Worm (Caenorhabditis elegans) whole organism, late embryonic: ENCODE data around the gene C09G1.5.

Experiments
- T23F11.4 ChIP-seq: fragments of 200-800 bp; sonication (Bioruptor generic); optimal IDR thresholded peaks from 2 replicates; lab custom pipeline; 2018; ENCODE audit warnings: mild to moderate bottlenecking, missing genetic modification characterization, missing compliant biosample characterization
- ama-1 ChIP-seq: fragments of 150-350 bp; optimal IDR thresholded peaks from 2 replicates; lab custom pipeline; 2014
- ceh-14 ChIP-seq: sonication (generic microtip); optimal IDR thresholded peaks from 2 replicates; lab custom pipeline; 2016; ENCODE audit warnings: missing genotype, missing genetic modification characterization, missing compliant biosample characterization
- ceh-34 ChIP-seq: sonication (generic microtip); optimal IDR thresholded peaks from 2 replicates; lab custom pipeline; 2016; ENCODE audit warnings: mild to moderate bottlenecking, missing genetic modification characterization, missing compliant biosample characterization
- ceh-6 ChIP-seq: fragments of 200-800 bp; sonication (Bioruptor generic); optimal IDR thresholded peaks from 2 replicates; lab custom pipeline; 2018; ENCODE audit warnings: mild to moderate bottlenecking, missing genetic modification characterization, missing compliant biosample characterization
- ets-4 ChIP-seq: sonication (generic microtip); optimal IDR thresholded peaks from 2 replicates; lab custom pipeline; 2016; ENCODE audit warnings: missing genetic modification characterization, missing compliant biosample characterization
- hlh-15 ChIP-seq: sonication (generic microtip); optimal IDR thresholded peaks from 2 replicates; lab custom pipeline; 2016; ENCODE audit warnings: missing genetic modification characterization, missing compliant biosample characterization
- hlh-6 ChIP-seq: sonication (generic microtip); optimal IDR thresholded peaks from 2 replicates; lab custom pipeline; 2016; ENCODE audit warnings: missing genotype, missing genetic modification characterization, missing compliant biosample characterization
- nhr-11 ChIP-seq: fragments of 150-350 bp; optimal IDR thresholded peaks from 2 replicates; lab custom pipeline; 2014; ENCODE audit warnings: missing biosample characterization, missing genetic modification characterization
- nhr-232 ChIP-seq: sonication (generic microtip); optimal IDR thresholded peaks from 2 replicates; lab custom pipeline; 2016; ENCODE audit warnings: missing genetic modification characterization, missing compliant biosample characterization

DNA sequence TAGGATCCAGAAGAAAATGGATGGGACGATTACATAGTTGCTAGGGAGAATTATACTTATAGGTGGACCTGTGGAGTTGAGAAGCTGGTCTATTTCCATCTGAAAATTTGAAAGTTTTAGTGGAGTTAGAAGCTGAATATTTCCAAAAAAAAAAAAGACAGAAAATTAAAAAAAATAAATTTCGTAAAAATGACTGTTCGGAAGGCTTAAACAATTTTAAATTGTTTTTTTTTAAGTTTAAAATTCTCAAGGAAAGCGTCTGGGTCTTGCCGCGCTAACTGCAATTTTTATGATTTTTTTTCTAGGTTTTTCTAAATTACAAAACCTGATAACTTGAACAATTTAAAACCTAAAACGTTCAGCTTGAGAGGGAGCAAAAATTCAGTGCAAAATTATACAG, 19.6 kb upstream of the C09G1.5 start, which contains the start of gene mrp-3:
- TF ChIP-seq hlh-6 (tag; lab: Kevin White, UChicago) (no peak), nhr-11 (tag; lab: Kevin White, UChicago) (no peak), T23F11.4 (GFP tag; lab: Kevin White, UChicago) (no peak), ama-1 (lab: Kevin White, UChicago) (no peak), hlh-15 (tag; lab: Kevin White, UChicago) (no peak), ceh-34 (tag; lab: Kevin White, UChicago) (no peak), nhr-232 (tag; lab: Kevin White, UChicago) (no peak), ceh-6 (GFP tag; lab: Kevin White, UChicago) (no peak), ets-4 (no peak), ceh-14 (no peak)
